Fruit fly (Drosophila melanogaster) whole organism, adult: ENCODE results near the gene GMF.

Experiments used
- CG11617 ChIP-seq: fragments of 200-800 bp; sonication (Bioruptor generic); optimal IDR thresholded peaks from 2 replicates; lab custom pipeline; 2017; ENCODE audit warnings: mild to moderate bottlenecking, missing biosample characterization, missing genetic modification reagents, missing genetic modification characterization
- cic ChIP-seq: fragments of 200-800 bp; sonication (Bioruptor generic); optimal IDR thresholded peaks from 2 replicates; lab custom pipeline; 2017; ENCODE audit warnings: missing biosample characterization, mild to moderate bottlenecking, missing genetic modification characterization, moderate library complexity
- kay ChIP-seq: fragments of 200-800 bp; sonication (Bioruptor generic); peaks from one replicate; lab custom pipeline; 2016; ENCODE audit warnings: missing biosample characterization, missing genetic modification characterization, borderline replicate concordance
- toe ChIP-seq: fragments of 200-800 bp; sonication (Bioruptor generic); optimal IDR thresholded peaks from 2 replicates; lab custom pipeline; 2016; ENCODE audit warnings: missing biosample characterization, missing genetic modification characterization

dm6 chr2L:16271486-16271806 is 31.3 kb downstream of the GMF start:
- TF ChIP-seq kay (GFP tag; lab: Kevin White, UChicago) (peak; percentile 62), CG11617 (GFP tag; lab: Kevin White, UChicago) (no peak), cic (peak; percentile 95), toe (GFP tag; lab: Kevin White, UChicago) (no peak)
